Fruit fly (Drosophila melanogaster) whole organism: ENCODE measurements around the gene sba.

ENCODE experiments used
- CG8478 ChIP-seq: fragments of >200 bp; optimal IDR thresholded peaks from 2 replicates; lab custom pipeline; 2018; ENCODE audit warnings: inconsistent platforms
- EcR ChIP-seq, 2 experiments: fragments of >200 bp; optimal IDR thresholded peaks; 2 replicates each; lab custom pipeline; 2017; ENCODE audit warnings: missing biosample characterization in 2 of 2, missing genetic modification characterization in 2 of 2, missing genetic modification reagents in 2 of 2
- pan ChIP-seq: fragments of >200 bp; optimal IDR thresholded peaks from 2 replicates; lab custom pipeline; 2017
- usp ChIP-seq: fragments of >200 bp; optimal IDR thresholded peaks from 2 replicates; lab custom pipeline; 2017; ENCODE audit warnings: missing biosample characterization, missing genetic modification characterization, mixed read lengths

DNA sequence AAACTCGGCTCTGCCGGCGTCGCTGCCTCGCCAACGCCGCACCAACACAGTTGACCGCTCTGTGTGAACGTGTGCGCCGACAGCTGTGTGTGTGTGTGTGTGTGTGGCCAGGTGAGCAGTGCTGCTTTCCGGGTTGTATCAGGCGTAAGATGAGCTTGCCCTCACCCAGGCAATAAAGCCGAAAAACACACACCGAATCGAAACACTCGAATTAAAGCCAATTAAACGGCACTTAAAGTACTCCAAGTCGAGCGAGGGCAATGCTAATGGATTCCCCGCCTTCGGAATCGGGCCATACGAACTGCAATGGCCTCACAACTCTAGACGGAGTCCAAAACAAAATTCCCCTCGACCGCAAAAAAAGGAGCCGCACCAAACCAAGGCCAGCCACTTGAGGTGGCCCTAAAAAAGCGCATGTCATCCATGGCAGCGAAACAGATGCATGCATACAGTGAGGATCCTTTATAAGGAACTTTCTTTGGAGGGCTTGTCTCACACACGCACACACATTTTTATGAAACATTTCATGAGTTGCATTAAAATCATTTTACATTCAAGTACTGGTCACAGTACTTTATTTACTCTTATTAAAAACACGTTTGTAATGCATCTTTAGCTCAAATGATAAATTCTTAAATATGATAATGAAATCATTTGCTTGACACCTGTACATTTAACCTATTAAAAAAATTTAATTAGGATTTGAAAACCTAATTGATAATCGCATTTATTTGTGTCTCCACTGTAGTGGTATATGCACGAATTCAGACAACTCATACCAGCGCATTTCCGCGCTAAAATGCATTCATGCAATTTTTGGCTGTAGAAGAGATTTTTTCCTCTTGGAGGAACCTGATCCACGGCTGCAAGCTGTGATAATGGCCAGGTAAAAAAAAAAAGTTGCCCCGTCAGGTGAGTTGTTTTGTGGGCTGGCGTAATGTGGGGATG, 26.0 kb upstream of the sba start:
- no peak for TF ChIP-seq EcR (GFP tag; optimal IDR thresholded peaks at IDR 0.05; lab: Kevin White, UChicago)
- no peak for TF ChIP-seq pan (lab: Kevin White, UChicago)
- no peak for TF ChIP-seq CG8478
- TF ChIP-seq usp (GFP tag; lab: Kevin White, UChicago): no peak
